Fruit fly (Drosophila melanogaster) whole organism, embryonic: Measurements from ENCODE around the gene CG10863.

Source experiments
- Aef1 ChIP-seq: fragments of 200-800 bp; sonication (Bioruptor generic); IDR thresholded peaks from 3 replicates; pipeline ENCODE4 v1.3.6; 2022; ENCODE audit warnings: missing biosample characterization, missing genetic modification characterization
- CG10959 ChIP-seq: fragments of 200-800 bp; sonication (Bioruptor generic); IDR thresholded peaks from 2 replicates; pipeline ENCODE4 v1.3.6; 2022; ENCODE audit warnings: missing biosample characterization, missing genetic modification characterization
- CG11085 ChIP-seq: fragments of 200-800 bp; sonication (Bioruptor generic); IDR thresholded peaks from 2 replicates; pipeline ENCODE4 v1.3.6; 2022; ENCODE audit warnings: missing biosample characterization, missing genetic modification characterization
- CG12104 ChIP-seq: fragments of 200-800 bp; sonication (Bioruptor generic); optimal IDR thresholded peaks from 3 replicates; lab custom pipeline; 2016; ENCODE audit warnings: missing biosample characterization, missing genetic modification characterization
- CG12236 ChIP-seq: fragments of 200-800 bp; sonication (Bioruptor generic); optimal IDR thresholded peaks from 2 replicates; lab custom pipeline; 2016; ENCODE audit warnings: missing biosample characterization, missing genetic modification characterization
- CG12391 ChIP-seq: fragments of 200-800 bp; sonication (Bioruptor generic); optimal IDR thresholded peaks from 3 replicates; lab custom pipeline; 2018; ENCODE audit warnings: missing biosample characterization, mild to moderate bottlenecking, missing genetic modification characterization, moderate library complexity
- CG13775 ChIP-seq: fragments of 200-800 bp; sonication (Bioruptor generic); optimal IDR thresholded peaks from 3 replicates; lab custom pipeline; 2017; ENCODE audit warnings: missing biosample characterization, mild to moderate bottlenecking, missing genetic modification characterization
- CG13894 ChIP-seq: fragments of 200-800 bp; sonication (Bioruptor generic); optimal IDR thresholded peaks from 3 replicates; lab custom pipeline; 2018; ENCODE audit warnings: missing biosample characterization, mild to moderate bottlenecking, missing genetic modification characterization, moderate library complexity
- CG17912 ChIP-seq: fragments of 200-800 bp; sonication (Bioruptor generic); optimal IDR thresholded peaks from 2 replicates; lab custom pipeline; 2018; ENCODE audit warnings: missing biosample characterization, mild to moderate bottlenecking, missing genetic modification characterization
- CG2875 ChIP-seq: fragments of 200-800 bp; sonication (Bioruptor generic); optimal IDR thresholded peaks from 2 replicates; lab custom pipeline; 2017; ENCODE audit warnings: missing biosample characterization, mild to moderate bottlenecking, missing genetic modification characterization, missing genetic modification reagents
- CG33213 ChIP-seq: fragments of 200-800 bp; sonication (Bioruptor generic); optimal IDR thresholded peaks from 3 replicates; lab custom pipeline; 2016; ENCODE audit warnings: missing biosample characterization, missing genetic modification characterization
- CG3847 ChIP-seq: fragments of 200-800 bp; sonication (Bioruptor generic); IDR thresholded peaks from 2 replicates; pipeline ENCODE4 v1.3.6; 2022; ENCODE audit warnings: missing biosample characterization, missing genetic modification characterization
- CG3995 ChIP-seq: fragments of 200-800 bp; sonication (Bioruptor generic); optimal IDR thresholded peaks from 3 replicates; lab custom pipeline; 2016; ENCODE audit warnings: missing biosample characterization, missing genetic modification characterization
- CG4424 ChIP-seq: fragments of 200-800 bp; sonication (Bioruptor generic); optimal IDR thresholded peaks from 3 replicates; lab custom pipeline; 2016; ENCODE audit warnings: missing biosample characterization, missing genetic modification characterization
- CG4617 ChIP-seq: fragments of 200-800 bp; sonication (Bioruptor generic); optimal IDR thresholded peaks from 3 replicates; lab custom pipeline; 2016; ENCODE audit warnings: missing biosample characterization, missing genetic modification characterization, borderline replicate concordance
- CG6654 ChIP-seq: fragments of 200-800 bp; sonication (Bioruptor generic); optimal IDR thresholded peaks from 2 replicates; lab custom pipeline; 2017; ENCODE audit warnings: missing biosample characterization, mild to moderate bottlenecking, missing genetic modification characterization
- CG7963 ChIP-seq: fragments of 200-800 bp; sonication (Bioruptor generic); IDR thresholded peaks from 3 replicates; pipeline ENCODE4 v1.3.6; 2022; ENCODE audit warnings: missing biosample characterization, missing genetic modification characterization; ENCODE audit not compliant: partially characterized antibody
- CG8359 ChIP-seq: fragments of 200-800 bp; sonication (Bioruptor generic); optimal IDR thresholded peaks from 2 replicates; lab custom pipeline; 2017; ENCODE audit warnings: missing biosample characterization, mild to moderate bottlenecking, missing genetic modification characterization, borderline replicate concordance
- CG8388 ChIP-seq: fragments of 200-800 bp; sonication (Bioruptor generic); optimal IDR thresholded peaks from 2 replicates; lab custom pipeline; 2019; ENCODE audit warnings: missing biosample characterization, mild to moderate bottlenecking, missing genetic modification characterization, moderate library complexity
- CG8765 ChIP-seq: fragments of 200-800 bp; sonication (Bioruptor generic); IDR thresholded peaks from 2 replicates; pipeline ENCODE4 v1.3.6; 2022; ENCODE audit warnings: missing biosample characterization, missing genetic modification characterization
- D19B ChIP-seq: fragments of 200-800 bp; sonication (Bioruptor generic); optimal IDR thresholded peaks from 2 replicates; lab custom pipeline; 2017; ENCODE audit warnings: missing biosample characterization, mild to moderate bottlenecking, missing genetic modification characterization
- Deaf1 ChIP-seq: fragments of 200-800 bp; optimal IDR thresholded peaks from 3 replicates; lab custom pipeline; 2019; ENCODE audit warnings: missing biosample characterization, mild to moderate bottlenecking, missing genetic modification characterization, moderate library complexity
- Ets97D ChIP-seq: fragments of 200-800 bp; sonication (Bioruptor generic); optimal IDR thresholded peaks from 3 replicates; lab custom pipeline; 2016; ENCODE audit warnings: missing biosample characterization, missing genetic modification characterization
- Fer1 ChIP-seq: fragments of 200-800 bp; sonication (Bioruptor generic); optimal IDR thresholded peaks from 2 replicates; lab custom pipeline; 2017; ENCODE audit warnings: missing biosample characterization, mild to moderate bottlenecking, missing genetic modification characterization
- HLH3B ChIP-seq: fragments of 200-800 bp; sonication (Bioruptor generic); IDR thresholded peaks from 2 replicates; pipeline ENCODE4 v1.3.6; 2022; ENCODE audit warnings: missing biosample characterization, missing genetic modification characterization
- HLHmδ ChIP-seq: fragments of 200-800 bp; sonication (Bioruptor generic); optimal IDR thresholded peaks from 2 replicates; lab custom pipeline; 2018; ENCODE audit warnings: missing biosample characterization, mild to moderate bottlenecking, missing genetic modification characterization, moderate library complexity
- Hey ChIP-seq: fragments of 200-800 bp; sonication (Bioruptor generic); optimal IDR thresholded peaks from 3 replicates; lab custom pipeline; 2018; ENCODE audit warnings: missing biosample characterization, mild to moderate bottlenecking, missing genetic modification characterization
- Mrtf ChIP-seq: fragments of 200-800 bp; sonication (Bioruptor generic); IDR thresholded peaks from 3 replicates; pipeline ENCODE4 v1.3.6; 2022; ENCODE audit warnings: missing biosample characterization, missing genetic modification characterization
- NC2β ChIP-seq: fragments of 200-800 bp; sonication (Bioruptor generic); optimal IDR thresholded peaks from 2 replicates; lab custom pipeline; 2016; ENCODE audit warnings: missing biosample characterization, missing genetic modification characterization
- NFAT ChIP-seq: fragments of 200-800 bp; sonication (Bioruptor generic); IDR thresholded peaks from 2 replicates; pipeline ENCODE4 v1.3.6; 2022; ENCODE audit warnings: missing biosample characterization, missing genetic modification characterization
- Oaz ChIP-seq: fragments of 200-800 bp; sonication (Bioruptor generic); IDR thresholded peaks from 2 replicates; pipeline ENCODE4 v1.3.6; 2022; ENCODE audit warnings: missing biosample characterization, missing genetic modification characterization
- Spps ChIP-seq: fragments of 200-800 bp; sonication (Bioruptor generic); optimal IDR thresholded peaks from 2 replicates; lab custom pipeline; 2018; ENCODE audit warnings: missing biosample characterization, mild to moderate bottlenecking, missing genetic modification characterization
- br ChIP-seq: fragments of >200 bp; optimal IDR thresholded peaks from 2 replicates; lab custom pipeline; 2017
- bsh ChIP-seq, 2 experiments: fragments of 200-800 bp; sonication (Bioruptor generic); optimal IDR thresholded peaks; 2 replicates each; lab custom pipeline; 2017 to 2018; ENCODE audit warnings: mild to moderate bottlenecking in 2 of 2, missing biosample characterization in 2 of 2, missing genetic modification characterization in 2 of 2, moderate library complexity in 1 of 2
- ci ChIP-seq: fragments of 200-800 bp; sonication (Bioruptor generic); IDR thresholded peaks from 3 replicates; pipeline ENCODE4 v1.3.6; 2022; ENCODE audit warnings: missing biosample characterization, missing genetic modification characterization
- corto ChIP-seq: fragments of 200-800 bp; sonication (Bioruptor generic); optimal IDR thresholded peaks from 2 replicates; lab custom pipeline; 2016; ENCODE audit warnings: missing biosample characterization, mild to moderate bottlenecking, missing genetic modification characterization, moderate library complexity
- dm ChIP-seq: fragments of 200-800 bp; sonication (Bioruptor generic); optimal IDR thresholded peaks from 3 replicates; lab custom pipeline; 2016; ENCODE audit warnings: missing biosample characterization, missing genetic modification characterization
- esg ChIP-seq: fragments of 200-800 bp; sonication (Bioruptor generic); conservative IDR thresholded peaks from 2 replicates; pipeline ENCODE4 v1.3.6; 2022; ENCODE audit warnings: missing biosample characterization, missing genetic modification characterization
- eyg ChIP-seq: fragments of 200-800 bp; sonication (Bioruptor generic); optimal IDR thresholded peaks from 3 replicates; lab custom pipeline; 2016; ENCODE audit warnings: missing biosample characterization, missing genetic modification characterization
- fru ChIP-seq: fragments of >200 bp; optimal IDR thresholded peaks from 2 replicates; lab custom pipeline; 2017
- onecut ChIP-seq: fragments of 200-800 bp; sonication (Bioruptor generic); IDR thresholded peaks from 2 replicates; pipeline ENCODE4 v1.3.6; 2022; ENCODE audit warnings: missing biosample characterization, missing genetic modification characterization
- otp ChIP-seq: fragments of 200-800 bp; sonication (Bioruptor generic); IDR thresholded peaks from 3 replicates; pipeline ENCODE4, ENCODE4 v1.3.6; 2022; ENCODE audit warnings: missing biosample characterization, missing genetic modification characterization
- pros ChIP-seq: fragments of 200-800 bp; sonication (Bioruptor generic); optimal IDR thresholded peaks from 3 replicates; lab custom pipeline; 2019; ENCODE audit warnings: missing biosample characterization, mild to moderate bottlenecking, missing genetic modification characterization, moderate library complexity
- ranshi ChIP-seq: fragments of 200-800 bp; sonication (Bioruptor generic); IDR thresholded peaks from 2 replicates; pipeline ENCODE4 v1.3.6; 2022; ENCODE audit warnings: missing biosample characterization, missing genetic modification characterization
- sens-2 ChIP-seq: fragments of 200-800 bp; sonication (Bioruptor generic); IDR thresholded peaks from 2 replicates; pipeline ENCODE4 v1.3.6; 2022; ENCODE audit warnings: missing biosample characterization, missing genetic modification characterization
- sima ChIP-seq: fragments of 200-800 bp; sonication (Bioruptor generic); optimal IDR thresholded peaks from 2 replicates; lab custom pipeline; 2016; ENCODE audit warnings: missing biosample characterization, missing genetic modification characterization
- sob ChIP-seq: fragments of 200-800 bp; sonication (Bioruptor generic); IDR thresholded peaks from 2 replicates; pipeline ENCODE4 v1.3.6; 2022; ENCODE audit warnings: missing biosample characterization, missing genetic modification characterization
- sqz ChIP-seq: fragments of 200-800 bp; sonication (Bioruptor generic); optimal IDR thresholded peaks from 3 replicates; lab custom pipeline; 2018; ENCODE audit warnings: missing biosample characterization, mild to moderate bottlenecking, missing genetic modification characterization
- stc ChIP-seq: fragments of 200-800 bp; sonication (Bioruptor generic); IDR thresholded peaks from 2 replicates; pipeline ENCODE4 v1.3.6; 2022; ENCODE audit warnings: missing biosample characterization, missing genetic modification characterization
- tin ChIP-seq: fragments of 200-800 bp; sonication (Bioruptor generic); optimal IDR thresholded peaks from 3 replicates; lab custom pipeline; 2016; ENCODE audit warnings: missing biosample characterization, missing genetic modification characterization
- tup ChIP-seq: fragments of 200-800 bp; sonication (Bioruptor generic); optimal IDR thresholded peaks from 2 replicates; lab custom pipeline; 2016; ENCODE audit warnings: missing biosample characterization, mild to moderate bottlenecking, missing genetic modification characterization, moderate library complexity
- vnd ChIP-seq: fragments of 200-800 bp; sonication (Bioruptor generic); IDR thresholded peaks from 3 replicates; pipeline ENCODE4 v1.3.6; 2022; ENCODE audit warnings: missing biosample characterization, missing genetic modification characterization; ENCODE audit not compliant: partially characterized antibody
- zen ChIP-seq: fragments of 200-800 bp; sonication (Bioruptor generic); optimal IDR thresholded peaks from 3 replicates; lab custom pipeline; 2018; ENCODE audit warnings: missing biosample characterization, mild to moderate bottlenecking, missing genetic modification characterization, moderate library complexity

The CG10863 gene

dm6 chr3L:3903301-3903700, 39.0 kb downstream of the CG10863 start, which contains the start of gene Sc2 (continued):
- TF ChIP-seq br (lab: Kevin White, UChicago): no peak
- no peak for TF ChIP-seq esg (GFP tag; lab: Robert Waterston, UW)
- no peak for TF ChIP-seq HLH3B (GFP tag; lab: Robert Waterston, UW)
- TF ChIP-seq CG8765 (GFP tag; lab: Robert Waterston, UW): no peak
- no peak for TF ChIP-seq corto
- no peak for TF ChIP-seq HLHmδ
- no peak for TF ChIP-seq CG8388 (GFP tag; lab: Kevin White, UChicago)
- no peak for TF ChIP-seq vnd (GFP tag; lab: Robert Waterston, UW)
- TF ChIP-seq NC2β (GFP tag; lab: Kevin White, UChicago): no peak
- no peak for TF ChIP-seq Oaz (GFP tag; lab: Robert Waterston, UW)
- TF ChIP-seq bsh (GFP tag; optimal IDR thresholded peaks at IDR 0.05; lab: Kevin White, UChicago): no peak
- TF ChIP-seq CG13775 (GFP tag; lab: Kevin White, UChicago): no peak
- TF ChIP-seq CG17912 (GFP tag; lab: Kevin White, UChicago): no peak
- TF ChIP-seq CG13894 (tag; lab: Kevin White, UChicago): no peak
- TF ChIP-seq Fer1 (GFP tag; lab: Kevin White, UChicago): no peak
- TF ChIP-seq CG8359: no peak
- no peak for TF ChIP-seq CG4617 (GFP tag; lab: Kevin White, UChicago)
- TF ChIP-seq sima (GFP tag; lab: Kevin White, UChicago): no peak
- TF ChIP-seq fru: no peak
- no peak for TF ChIP-seq CG3995 (GFP tag; lab: Kevin White, UChicago)
- no peak for TF ChIP-seq CG12104
- no peak for TF ChIP-seq CG6654 (GFP tag; lab: Kevin White, UChicago)
- peak; percentile 49 for TF ChIP-seq CG3847 (GFP tag; lab: Robert Waterston, UW)
- no peak for TF ChIP-seq CG2875
- TF ChIP-seq stc (GFP tag; lab: Robert Waterston, UW): no peak
- no peak for TF ChIP-seq zen (tag; lab: Kevin White, UChicago)
- no peak; the same call in 2 of the 3 replicates for TF ChIP-seq Aef1 (GFP tag; lab: Robert Waterston, UW)
- no peak for TF ChIP-seq tin (GFP tag; lab: Kevin White, UChicago)
- TF ChIP-seq onecut (GFP tag; lab: Robert Waterston, UW): no peak; the same call in 1 of the 2 replicates
- TF ChIP-seq CG10959 (GFP tag; lab: Robert Waterston, UW): no peak
- TF ChIP-seq Ets97D (GFP tag; lab: Kevin White, UChicago): no peak
- TF ChIP-seq Deaf1 (tag; lab: Kevin White, UChicago): no peak
- TF ChIP-seq sob (GFP tag; lab: Robert Waterston, UW): no peak
- TF ChIP-seq Spps (tag; lab: Kevin White, UChicago): no peak
- no peak for TF ChIP-seq CG12236
- TF ChIP-seq CG4424: no peak
- TF ChIP-seq NFAT (GFP tag; lab: Robert Waterston, UW): 0 out of 2 replicates have a peak, but pooled peaks have one; percentile 17
- TF ChIP-seq eyg: no peak
- no peak; the same call in 1 of the 2 replicates for TF ChIP-seq ranshi (GFP tag; lab: Robert Waterston, UW)
- TF ChIP-seq ci (GFP tag; lab: Robert Waterston, UW): 0 out of 3 replicates have a peak, but pooled peaks have one; percentile 9
- TF ChIP-seq CG12391 (tag; lab: Kevin White, UChicago): no peak
- no peak for TF ChIP-seq tup (GFP tag; lab: Kevin White, UChicago)
- TF ChIP-seq D19B (GFP tag; lab: Kevin White, UChicago): no peak
- no peak for TF ChIP-seq otp (GFP tag; lab: Robert Waterston, UW)
- no peak for TF ChIP-seq Hey (tag; lab: Kevin White, UChicago)
- no peak for TF ChIP-seq dm
- TF ChIP-seq CG11085 (GFP tag; lab: Robert Waterston, UW): 0 out of 2 replicates have a peak, but pooled peaks have one; percentile 18
- TF ChIP-seq pros: no peak
- no peak for TF ChIP-seq sqz
- TF ChIP-seq Mrtf (GFP tag; lab: Robert Waterston, UW): no peak
- TF ChIP-seq CG33213 (GFP tag; lab: Kevin White, UChicago): no peak
- TF ChIP-seq CG7963 (GFP tag; lab: Robert Waterston, UW): 0 out of 3 replicates have a peak, but pooled peaks have one; percentile 53
- no peak for TF ChIP-seq sens-2
